Fruit fly (Drosophila melanogaster) whole organism, embryonic: ENCODE data around the gene CG31807.

Experiments used
- C15 ChIP-seq: fragments of 200-800 bp; sonication (Bioruptor generic); IDR thresholded peaks from 3 replicates; pipeline ENCODE4 v1.3.6; 2022; ENCODE audit warnings: missing biosample characterization, missing genetic modification characterization
- CG11398 ChIP-seq: fragments of 200-800 bp; sonication (Bioruptor generic); optimal IDR thresholded peaks from 2 replicates; lab custom pipeline; 2016; ENCODE audit warnings: missing biosample characterization, missing genetic modification characterization
- CG14050 ChIP-seq: fragments of 200-800 bp; sonication (Bioruptor generic); IDR thresholded peaks from 3 replicates; pipeline ENCODE4 v1.3.6; 2022; ENCODE audit warnings: missing biosample characterization, missing genetic modification characterization
- CG15073 ChIP-seq: fragments of 200-800 bp; sonication (Bioruptor generic); optimal IDR thresholded peaks from 2 replicates; lab custom pipeline; 2016; ENCODE audit warnings: missing biosample characterization, missing genetic modification characterization
- CG1647 ChIP-seq: fragments of 200-800 bp; sonication (Bioruptor generic); optimal IDR thresholded peaks from 3 replicates; lab custom pipeline; 2016; ENCODE audit warnings: missing biosample characterization, missing genetic modification characterization
- CG2199 ChIP-seq: fragments of 200-800 bp; sonication (Bioruptor generic); IDR thresholded peaks from 3 replicates; pipeline ENCODE4 v1.3.6; 2022; ENCODE audit warnings: missing biosample characterization, missing genetic modification characterization
- CG30020 ChIP-seq: fragments of 200-800 bp; optimal IDR thresholded peaks from 2 replicates; lab custom pipeline; 2019; ENCODE audit warnings: missing biosample characterization, mild to moderate bottlenecking, missing genetic modification characterization, moderate library complexity
- CG32532 ChIP-seq: fragments of 200-800 bp; sonication (Bioruptor generic); IDR thresholded peaks from 2 replicates; pipeline ENCODE4 v1.3.6; 2022; ENCODE audit warnings: missing biosample characterization, missing genetic modification characterization
- CG3281 ChIP-seq: fragments of 200-800 bp; sonication (Bioruptor generic); optimal IDR thresholded peaks from 3 replicates; lab custom pipeline; 2017; ENCODE audit warnings: missing biosample characterization, mild to moderate bottlenecking, missing genetic modification characterization
- CG3407 ChIP-seq: fragments of 200-800 bp; sonication (Bioruptor generic); optimal IDR thresholded peaks from 2 replicates; lab custom pipeline; 2018; ENCODE audit warnings: missing biosample characterization, mild to moderate bottlenecking, missing genetic modification characterization
- CG34376 ChIP-seq: fragments of 200-800 bp; sonication (Bioruptor generic); optimal IDR thresholded peaks from 2 replicates; lab custom pipeline; 2018; ENCODE audit warnings: missing biosample characterization, mild to moderate bottlenecking, missing genetic modification characterization
- CG3847 ChIP-seq: fragments of 200-800 bp; sonication (Bioruptor generic); IDR thresholded peaks from 2 replicates; pipeline ENCODE4 v1.3.6; 2022; ENCODE audit warnings: missing biosample characterization, missing genetic modification characterization
- CG42726 ChIP-seq: fragments of 200-800 bp; sonication (Bioruptor generic); IDR thresholded peaks from 2 replicates; pipeline ENCODE4 v1.3.6; 2022; ENCODE audit warnings: missing biosample characterization, missing genetic modification characterization; ENCODE audit not compliant: partially characterized antibody
- CG4360 ChIP-seq: fragments of 200-800 bp; sonication (Bioruptor generic); IDR thresholded peaks from 2 replicates; pipeline ENCODE4 v1.3.6; 2022; ENCODE audit warnings: missing biosample characterization, missing genetic modification characterization
- CG4404 ChIP-seq: fragments of 200-800 bp; sonication (Bioruptor generic); IDR thresholded peaks from 2 replicates; pipeline ENCODE4 v1.3.6; 2022; ENCODE audit warnings: missing biosample characterization, missing genetic modification characterization
- CG5245 ChIP-seq: fragments of 200-800 bp; sonication (Bioruptor generic); optimal IDR thresholded peaks from 3 replicates; lab custom pipeline; 2016; ENCODE audit warnings: missing biosample characterization, missing genetic modification characterization
- CG7928 ChIP-seq: fragments of 200-800 bp; sonication (Bioruptor generic); optimal IDR thresholded peaks from 2 replicates; lab custom pipeline; 2017; ENCODE audit warnings: missing biosample characterization, mild to moderate bottlenecking, missing genetic modification characterization
- Dip3 ChIP-seq: fragments of 200-800 bp; sonication (Bioruptor generic); optimal IDR thresholded peaks from 3 replicates; lab custom pipeline; 2016; ENCODE audit warnings: missing biosample characterization, missing genetic modification characterization
- E2f1 ChIP-seq: fragments of 200-800 bp; sonication (Bioruptor generic); IDR thresholded peaks from 2 replicates; pipeline ENCODE4 v1.3.6; 2022; ENCODE audit warnings: missing biosample characterization, missing genetic modification characterization
- H2.0 ChIP-seq: fragments of 200-800 bp; sonication (Bioruptor generic); IDR thresholded peaks from 2 replicates; pipeline ENCODE4 v1.3.6; 2022; ENCODE audit warnings: missing biosample characterization, missing genetic modification characterization
- HLH54F ChIP-seq: fragments of 200-800 bp; sonication (Bioruptor generic); optimal IDR thresholded peaks from 3 replicates; lab custom pipeline; 2016; ENCODE audit warnings: missing biosample characterization, missing genetic modification characterization
- Hr78 ChIP-seq, 2 experiments: fragments of 200-800 bp in 1 of 2; fragments of >200 bp in 1 of 2; sonication (Bioruptor generic) in 1 of 2; optimal IDR thresholded peaks; 2 replicates each; lab custom pipeline; 2017 to 2019; ENCODE audit warnings: missing biosample characterization in 2 of 2, missing genetic modification characterization in 2 of 2, mild to moderate bottlenecking in 1 of 2, moderate library complexity in 1 of 2
- Jarid2 ChIP-seq: fragments of 200-800 bp; sonication (Bioruptor generic); optimal IDR thresholded peaks from 3 replicates; lab custom pipeline; 2017; ENCODE audit warnings: mild to moderate bottlenecking, missing biosample characterization, missing genetic modification reagents, missing genetic modification characterization
- Mrtf ChIP-seq: fragments of 200-800 bp; sonication (Bioruptor generic); IDR thresholded peaks from 3 replicates; pipeline ENCODE4 v1.3.6; 2022; ENCODE audit warnings: missing biosample characterization, missing genetic modification characterization
- Nf-YC ChIP-seq: fragments of 200-800 bp; optimal IDR thresholded peaks from 3 replicates; lab custom pipeline; 2019; ENCODE audit warnings: missing biosample characterization, mild to moderate bottlenecking, missing genetic modification characterization, moderate library complexity
- NfI ChIP-seq: fragments of 200-800 bp; sonication (Bioruptor generic); optimal IDR thresholded peaks from 3 replicates; lab custom pipeline; 2018; ENCODE audit warnings: missing biosample characterization, mild to moderate bottlenecking, missing genetic modification characterization, moderate library complexity
- Optix ChIP-seq: fragments of 200-800 bp; sonication (Bioruptor generic); IDR thresholded peaks from 3 replicates; pipeline ENCODE4 v1.3.6; 2022; ENCODE audit warnings: missing biosample characterization, missing genetic modification characterization
- Sox102F ChIP-seq: fragments of 200-800 bp; sonication (Bioruptor generic); optimal IDR thresholded peaks from 2 replicates; lab custom pipeline; 2018; ENCODE audit warnings: missing biosample characterization, mild to moderate bottlenecking, missing genetic modification characterization, moderate library complexity
- Stat92E ChIP-seq, 3 experiments: fragments of >200 bp in 2 of 3; fragments of 200-800 bp in 1 of 3; sonication (Bioruptor generic) in 1 of 3; optimal IDR thresholded peaks; 2 replicates each; lab custom pipeline; 2017 to 2019; ENCODE audit warnings: missing biosample characterization in 3 of 3, missing genetic modification characterization in 3 of 3, mild to moderate bottlenecking in 1 of 3, moderate library complexity in 1 of 3
- aop ChIP-seq: fragments of 200-800 bp; sonication (Bioruptor generic); IDR thresholded peaks from 2 replicates; pipeline ENCODE4 v1.3.6; 2022; ENCODE audit warnings: missing biosample characterization, missing genetic modification characterization
- croc ChIP-seq: fragments of 200-800 bp; sonication (Bioruptor generic); conservative IDR thresholded peaks from 3 replicates; pipeline ENCODE4 v1.3.6; 2022; ENCODE audit warnings: missing biosample characterization, missing genetic modification characterization
- da ChIP-seq: fragments of 200-800 bp; sonication (Bioruptor generic); optimal IDR thresholded peaks from 2 replicates; lab custom pipeline; 2016; ENCODE audit warnings: missing biosample characterization, missing genetic modification characterization
- danr ChIP-seq: fragments of 200-800 bp; sonication (Bioruptor generic); IDR thresholded peaks from 2 replicates; pipeline ENCODE4 v1.3.6; 2022; ENCODE audit warnings: missing biosample characterization, missing genetic modification characterization
- ems ChIP-seq: fragments of 200-800 bp; sonication (Bioruptor generic); optimal IDR thresholded peaks from 3 replicates; lab custom pipeline; 2016; ENCODE audit warnings: missing biosample characterization, missing genetic modification characterization
- hbn ChIP-seq: fragments of 200-800 bp; sonication (Bioruptor generic); IDR thresholded peaks from 2 replicates; pipeline ENCODE4 v1.3.6; 2022; ENCODE audit warnings: missing biosample characterization, missing genetic modification characterization; ENCODE audit not compliant: partially characterized antibody
- hth ChIP-seq: fragments of >200 bp; optimal IDR thresholded peaks from 2 replicates; lab custom pipeline; 2017; ENCODE audit warnings: inconsistent platforms
- lov ChIP-seq, 2 experiments: fragments of 200-800 bp in 1 of 2; fragments of >200 bp in 1 of 2; sonication (Bioruptor generic) in 1 of 2; IDR thresholded peaks in 1 of 2; optimal IDR thresholded peaks in 1 of 2; 2 replicates in 1 of 2; 3 replicates in 1 of 2; pipeline versions ENCODE4 v1.3.6 to Lab custom; 2017 to 2022; ENCODE audit warnings: missing biosample characterization in 1 of 2, missing genetic modification characterization in 1 of 2
- onecut ChIP-seq: fragments of 200-800 bp; sonication (Bioruptor generic); IDR thresholded peaks from 2 replicates; pipeline ENCODE4 v1.3.6; 2022; ENCODE audit warnings: missing biosample characterization, missing genetic modification characterization
- otp ChIP-seq: fragments of 200-800 bp; sonication (Bioruptor generic); IDR thresholded peaks from 3 replicates; pipeline ENCODE4, ENCODE4 v1.3.6; 2022; ENCODE audit warnings: missing biosample characterization, missing genetic modification characterization
- repo ChIP-seq: fragments of 200-800 bp; sonication (Bioruptor generic); optimal IDR thresholded peaks from 2 replicates; lab custom pipeline; 2016; ENCODE audit warnings: missing biosample characterization, missing genetic modification characterization
- ro ChIP-seq: fragments of 200-800 bp; sonication (Bioruptor generic); IDR thresholded peaks from 2 replicates; pipeline ENCODE4 v1.3.6; 2022; ENCODE audit warnings: missing biosample characterization, missing genetic modification characterization
- salm ChIP-seq: fragments of 200-800 bp; sonication (Bioruptor generic); optimal IDR thresholded peaks from 2 replicates; lab custom pipeline; 2018; ENCODE audit warnings: missing biosample characterization, mild to moderate bottlenecking, missing genetic modification characterization
- schlank ChIP-seq: fragments of 200-800 bp; sonication (Bioruptor generic); optimal IDR thresholded peaks from 2 replicates; lab custom pipeline; 2018; ENCODE audit warnings: missing biosample characterization, mild to moderate bottlenecking, missing genetic modification characterization
- slou ChIP-seq: fragments of 200-800 bp; sonication (Bioruptor generic); optimal IDR thresholded peaks from 3 replicates; lab custom pipeline; 2016; ENCODE audit warnings: missing biosample characterization, missing genetic modification characterization
- sug ChIP-seq: fragments of 200-800 bp; optimal IDR thresholded peaks from 2 replicates; lab custom pipeline; 2019; ENCODE audit warnings: missing biosample characterization, mild to moderate bottlenecking, missing genetic modification characterization, moderate library complexity
- tna ChIP-seq: fragments of 200-800 bp; sonication (Bioruptor generic); IDR thresholded peaks from 2 replicates; pipeline ENCODE4 v1.3.6; 2022; ENCODE audit warnings: missing biosample characterization, missing genetic modification characterization; ENCODE audit not compliant: partially characterized antibody
- toy ChIP-seq: fragments of 200-800 bp; sonication (Bioruptor generic); IDR thresholded peaks from 2 replicates; pipeline ENCODE4 v1.3.6; 2022; ENCODE audit warnings: missing biosample characterization, missing genetic modification characterization
- tx ChIP-seq: fragments of 200-800 bp; sonication (Bioruptor generic); optimal IDR thresholded peaks from 2 replicates; lab custom pipeline; 2016; ENCODE audit warnings: missing biosample characterization, missing genetic modification characterization

Gene CG31807

DNA sequence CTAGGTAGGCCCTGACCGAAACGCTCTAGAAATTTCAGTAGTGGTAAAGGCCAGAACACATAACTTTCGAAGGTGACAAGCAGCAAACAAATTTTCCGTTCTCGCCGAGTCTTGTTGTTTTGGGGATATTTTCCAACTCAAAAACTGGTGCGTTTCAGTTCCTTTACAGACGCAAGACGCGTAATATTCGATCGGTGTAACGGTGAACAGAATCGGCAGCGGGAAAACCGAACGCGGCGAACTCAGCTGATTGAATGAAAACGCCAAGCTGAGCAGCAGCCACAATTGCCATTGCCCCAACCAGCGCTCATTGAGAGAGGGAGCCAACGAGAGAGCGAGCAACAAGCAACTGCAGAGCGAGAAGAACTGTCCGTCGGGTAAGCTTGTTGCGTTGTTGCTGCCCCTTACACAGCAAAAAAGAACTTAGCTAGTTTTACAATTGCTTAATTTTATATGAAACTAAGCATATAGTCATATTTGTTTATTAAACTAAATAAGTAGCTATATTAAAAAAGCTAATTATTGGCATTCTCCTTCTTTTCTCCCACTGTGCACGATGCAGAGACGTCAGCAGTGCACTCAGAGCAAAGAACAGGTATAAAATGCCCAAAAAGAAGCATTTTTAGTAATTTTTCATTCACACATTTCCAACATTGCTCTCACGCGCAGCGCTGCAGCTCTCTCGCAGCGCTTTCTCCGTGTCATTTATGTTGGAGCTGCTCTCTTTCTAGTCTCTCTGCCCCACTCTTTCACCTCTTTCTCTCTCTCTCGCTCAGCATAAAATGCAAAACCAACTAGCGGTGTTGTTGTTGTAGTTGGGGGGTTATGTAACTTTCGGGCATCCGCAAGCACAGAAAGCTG is 32.3 kb upstream of the CG31807 start, which contains the start of the genes Cyt-c-d and CG31808 (continued):
- TF ChIP-seq Dip3 (GFP tag; lab: Kevin White, UChicago) = peak; percentile 87
- TF ChIP-seq CG2199 (GFP tag; lab: Robert Waterston, UW) = peak; percentile 97
- TF ChIP-seq da (GFP tag; lab: Kevin White, UChicago) = peak; percentile 87
- TF ChIP-seq danr = peak; percentile 93
- TF ChIP-seq hth (lab: Kevin White, UChicago) = no peak
- TF ChIP-seq lov (optimal IDR thresholded peaks at IDR 0.05; lab: Kevin White, UChicago) = no peak
- TF ChIP-seq lov (GFP tag; IDR thresholded peaks at IDR 0.05; lab: Robert Waterston, UW) = peak; percentile 96
- TF ChIP-seq CG3847 (GFP tag; lab: Robert Waterston, UW) = peak; percentile 93
- peak; percentile 94 for TF ChIP-seq ems (GFP tag; lab: Kevin White, UChicago)
- peak; percentile 25; the same call in 1 of the 2 replicates for TF ChIP-seq CG42726
- TF ChIP-seq CG34376 (GFP tag; lab: Kevin White, UChicago) = peak; percentile 91
- peak; percentile 85 for TF ChIP-seq HLH54F (GFP tag; lab: Kevin White, UChicago)
- peak; percentile 88 for TF ChIP-seq toy (GFP tag; lab: Robert Waterston, UW)
- TF ChIP-seq ro (GFP tag; lab: Robert Waterston, UW) = peak; percentile 92
- TF ChIP-seq salm = peak; percentile 98
- peak; percentile 90 for TF ChIP-seq tx
- TF ChIP-seq C15 (GFP tag; lab: Robert Waterston, UW) = peak; percentile 88
- peak; percentile 81 for TF ChIP-seq CG30020 (tag; lab: Kevin White, UChicago)
- TF ChIP-seq Sox102F (GFP tag; lab: Kevin White, UChicago) = peak; percentile 99
- TF ChIP-seq Jarid2 (GFP tag; lab: Kevin White, UChicago) = peak; percentile 83
- peak; percentile 94 for TF ChIP-seq onecut
- TF ChIP-seq tna (GFP tag; lab: Robert Waterston, UW) = no peak; the same call in 1 of the 2 replicates
- peak; percentile 98 for TF ChIP-seq Optix (GFP tag; lab: Robert Waterston, UW)
- TF ChIP-seq CG4404 (GFP tag; lab: Robert Waterston, UW) = peak; percentile 87
- TF ChIP-seq CG14050 = peak; percentile 98
- peak; percentile 90 for TF ChIP-seq aop (GFP tag; lab: Robert Waterston, UW)
- peak; percentile 82 for TF ChIP-seq sug (tag; lab: Kevin White, UChicago)
- TF ChIP-seq CG1647 (GFP tag; lab: Kevin White, UChicago) = peak; percentile 86
- TF ChIP-seq CG4360 (GFP tag; lab: Robert Waterston, UW) = peak; percentile 84
- peak; percentile 71 for TF ChIP-seq CG7928 (GFP tag; lab: Kevin White, UChicago)
- TF ChIP-seq otp (GFP tag; lab: Robert Waterston, UW) = peak; percentile 96
- peak; percentile 95 for TF ChIP-seq CG5245 (GFP tag; lab: Kevin White, UChicago)
- peak; percentile 97 for TF ChIP-seq E2f1 (GFP tag; lab: Robert Waterston, UW)
- TF ChIP-seq hbn (GFP tag; lab: Robert Waterston, UW) = no peak
- TF ChIP-seq Hr78 (GFP tag; optimal IDR thresholded peaks at IDR 0.05; lab: Kevin White, UChicago) = peak in 1 of 2 experiments; percentile 84
- TF ChIP-seq CG15073 (GFP tag; lab: Kevin White, UChicago) = peak; percentile 80
- peak; percentile 97 for TF ChIP-seq H2.0 (GFP tag; lab: Robert Waterston, UW)
- peak; percentile 94 for TF ChIP-seq CG32532 (GFP tag; lab: Robert Waterston, UW)
- peak; percentile 70 for TF ChIP-seq schlank (tag; lab: Kevin White, UChicago)
- peak; percentile 93 for TF ChIP-seq CG3281 (GFP tag; lab: Kevin White, UChicago)
- peak; percentile 88 for TF ChIP-seq repo (GFP tag; lab: Kevin White, UChicago)
- TF ChIP-seq Stat92E (GFP tag; optimal IDR thresholded peaks at IDR 0.05; lab: Kevin White, UChicago) = peak in 1 of 3 experiments; percentile 92
- peak; percentile 97 for TF ChIP-seq croc (GFP tag; lab: Robert Waterston, UW)
- peak; percentile 96 for TF ChIP-seq CG3407
- TF ChIP-seq CG11398 (GFP tag; lab: Kevin White, UChicago) = peak; percentile 87
- peak; percentile 97 for TF ChIP-seq NfI
- peak; percentile 83 for TF ChIP-seq Nf-YC (tag; lab: Kevin White, UChicago)
- TF ChIP-seq slou (GFP tag; lab: Kevin White, UChicago) = peak; percentile 91
- peak; percentile 96 for TF ChIP-seq Mrtf (GFP tag; lab: Robert Waterston, UW)
